Fruit fly (Drosophila melanogaster) whole organism, embryonic: ENCODE data around the gene ppl.

Experiments
- Antp ChIP-seq: fragments of 200-800 bp; sonication (Bioruptor generic); optimal IDR thresholded peaks from 3 replicates; lab custom pipeline; 2016; ENCODE audit warnings: missing biosample characterization, missing genetic modification characterization
- C15 ChIP-seq: fragments of 200-800 bp; sonication (Bioruptor generic); IDR thresholded peaks from 3 replicates; pipeline ENCODE4 v1.3.6; 2022; ENCODE audit warnings: missing biosample characterization, missing genetic modification characterization
- CG10979 ChIP-seq: fragments of 200-800 bp; sonication (Bioruptor generic); optimal IDR thresholded peaks from 2 replicates; lab custom pipeline; 2018; ENCODE audit warnings: missing biosample characterization, mild to moderate bottlenecking, missing genetic modification characterization, moderate library complexity
- CG11723 ChIP-seq: fragments of 200-800 bp; sonication (Bioruptor generic); optimal IDR thresholded peaks from 2 replicates; lab custom pipeline; 2017; ENCODE audit warnings: missing biosample characterization, mild to moderate bottlenecking, missing genetic modification characterization
- CG12071 ChIP-seq: fragments of 200-800 bp; sonication (Bioruptor generic); optimal IDR thresholded peaks from 3 replicates; lab custom pipeline; 2018; ENCODE audit warnings: missing biosample characterization, mild to moderate bottlenecking, missing genetic modification characterization
- CG12236 ChIP-seq: fragments of 200-800 bp; sonication (Bioruptor generic); optimal IDR thresholded peaks from 2 replicates; lab custom pipeline; 2016; ENCODE audit warnings: missing biosample characterization, missing genetic modification characterization
- CG12391 ChIP-seq: fragments of 200-800 bp; sonication (Bioruptor generic); optimal IDR thresholded peaks from 3 replicates; lab custom pipeline; 2018; ENCODE audit warnings: missing biosample characterization, mild to moderate bottlenecking, missing genetic modification characterization, moderate library complexity
- CG12769 ChIP-seq: fragments of 200-800 bp; sonication (Bioruptor generic); optimal IDR thresholded peaks from 2 replicates; lab custom pipeline; 2019; ENCODE audit warnings: missing biosample characterization, mild to moderate bottlenecking, missing genetic modification characterization, moderate library complexity
- CG14710 ChIP-seq: fragments of 200-800 bp; sonication (Bioruptor generic); optimal IDR thresholded peaks from 3 replicates; lab custom pipeline; 2019; ENCODE audit warnings: missing biosample characterization, mild to moderate bottlenecking, missing genetic modification characterization, moderate library complexity
- CG1647 ChIP-seq: fragments of 200-800 bp; sonication (Bioruptor generic); optimal IDR thresholded peaks from 3 replicates; lab custom pipeline; 2016; ENCODE audit warnings: missing biosample characterization, missing genetic modification characterization
- CG17829 ChIP-seq: fragments of 200-800 bp; optimal IDR thresholded peaks from 2 replicates; lab custom pipeline; 2019; ENCODE audit warnings: missing biosample characterization, mild to moderate bottlenecking, missing genetic modification characterization, moderate library complexity
- CG18011 ChIP-seq: fragments of 200-800 bp; sonication (Bioruptor generic); optimal IDR thresholded peaks from 2 replicates; lab custom pipeline; 2017; ENCODE audit warnings: missing biosample characterization, missing genetic modification characterization, mild to moderate bottlenecking, moderate library complexity, missing genotype
- CG2129 ChIP-seq: fragments of 200-800 bp; sonication (Bioruptor generic); IDR thresholded peaks from 2 replicates; pipeline ENCODE4 v1.3.6; 2022; ENCODE audit warnings: missing biosample characterization, missing genetic modification characterization; ENCODE audit not compliant: partially characterized antibody
- CG2712 ChIP-seq: fragments of 200-800 bp; optimal IDR thresholded peaks from 3 replicates; lab custom pipeline; 2019; ENCODE audit warnings: missing biosample characterization, mild to moderate bottlenecking, missing genetic modification characterization, moderate library complexity
- CG3163 ChIP-seq: fragments of 200-800 bp; sonication (Bioruptor generic); optimal IDR thresholded peaks from 3 replicates; lab custom pipeline; 2016; ENCODE audit warnings: missing biosample characterization, missing genetic modification characterization
- CG33213 ChIP-seq: fragments of 200-800 bp; sonication (Bioruptor generic); optimal IDR thresholded peaks from 3 replicates; lab custom pipeline; 2016; ENCODE audit warnings: missing biosample characterization, missing genetic modification characterization
- CG33557 ChIP-seq: fragments of 200-800 bp; sonication (Bioruptor generic); optimal IDR thresholded peaks from 2 replicates; lab custom pipeline; 2019; ENCODE audit warnings: missing biosample characterization, mild to moderate bottlenecking, missing genetic modification characterization, moderate library complexity
- CG3407 ChIP-seq: fragments of 200-800 bp; sonication (Bioruptor generic); optimal IDR thresholded peaks from 2 replicates; lab custom pipeline; 2018; ENCODE audit warnings: missing biosample characterization, mild to moderate bottlenecking, missing genetic modification characterization
- CG7987 ChIP-seq: fragments of 200-800 bp; sonication (Bioruptor generic); optimal IDR thresholded peaks from 2 replicates; lab custom pipeline; 2018; ENCODE audit warnings: missing biosample characterization, mild to moderate bottlenecking, missing genetic modification characterization, moderate library complexity
- CG8290 ChIP-seq, 3 experiments: fragments of 200-800 bp; sonication (Bioruptor generic); optimal IDR thresholded peaks; 2 replicates each; lab custom pipeline; 2016 to 2019; ENCODE audit warnings: missing biosample characterization in 3 of 3, missing genetic modification characterization in 3 of 3, mild to moderate bottlenecking in 2 of 3, moderate library complexity in 1 of 3
- D19B ChIP-seq: fragments of 200-800 bp; sonication (Bioruptor generic); optimal IDR thresholded peaks from 2 replicates; lab custom pipeline; 2017; ENCODE audit warnings: missing biosample characterization, mild to moderate bottlenecking, missing genetic modification characterization
- Doc3 ChIP-seq: fragments of 200-800 bp; sonication (Bioruptor generic); IDR thresholded peaks from 3 replicates; pipeline ENCODE4 v1.3.6; 2022; ENCODE audit warnings: missing biosample characterization, missing genetic modification characterization; ENCODE audit not compliant: partially characterized antibody
- Ets65A ChIP-seq: fragments of 200-800 bp; sonication (Bioruptor generic); peaks from one replicate; lab custom pipeline; 2016; ENCODE audit warnings: missing biosample characterization, missing genetic modification characterization
- Fer3 ChIP-seq: fragments of 200-800 bp; sonication (Bioruptor generic); optimal IDR thresholded peaks from 2 replicates; lab custom pipeline; 2018; ENCODE audit warnings: missing biosample characterization, mild to moderate bottlenecking, missing genetic modification characterization, moderate library complexity
- Hr3 ChIP-seq: fragments of 200-800 bp; sonication (Bioruptor generic); optimal IDR thresholded peaks from 3 replicates; lab custom pipeline; 2016; ENCODE audit warnings: missing biosample characterization, missing genetic modification characterization
- Hsf ChIP-seq: fragments of 200-800 bp; sonication (Bioruptor generic); optimal IDR thresholded peaks from 3 replicates; lab custom pipeline; 2016; ENCODE audit warnings: missing biosample characterization, missing genetic modification characterization
- Lpt ChIP-seq: fragments of >200 bp; optimal IDR thresholded peaks from 2 replicates; lab custom pipeline; 2018; ENCODE audit warnings: missing biosample characterization, missing genetic modification characterization
- MESR4 ChIP-seq: fragments of 200-800 bp; sonication (Bioruptor generic); optimal IDR thresholded peaks from 2 replicates; lab custom pipeline; 2018; ENCODE audit warnings: missing biosample characterization, mild to moderate bottlenecking, missing genetic modification characterization, moderate library complexity
- Six4 ChIP-seq: fragments of 200-800 bp; sonication (Bioruptor generic); optimal IDR thresholded peaks from 2 replicates; lab custom pipeline; 2016; ENCODE audit warnings: missing biosample characterization, missing genetic modification characterization
- Sry-β ChIP-seq: fragments of 200-800 bp; sonication (Bioruptor generic); optimal IDR thresholded peaks from 2 replicates; lab custom pipeline; 2018; ENCODE audit warnings: missing biosample characterization, mild to moderate bottlenecking, missing genetic modification characterization, moderate library complexity
- Sry-δ ChIP-seq: fragments of 200-800 bp; sonication (Bioruptor generic); optimal IDR thresholded peaks from 2 replicates; lab custom pipeline; 2016; ENCODE audit warnings: missing biosample characterization, missing genetic modification characterization
- Usf ChIP-seq: fragments of 200-800 bp; sonication (Bioruptor generic); optimal IDR thresholded peaks from 2 replicates; lab custom pipeline; 2017; ENCODE audit warnings: missing genotype, missing biosample characterization, missing genetic modification characterization
- ato ChIP-seq: fragments of 200-800 bp; sonication (Bioruptor generic); IDR thresholded peaks from 2 replicates; pipeline ENCODE4 v1.3.6; 2022; ENCODE audit warnings: missing biosample characterization, missing genetic modification characterization; ENCODE audit not compliant: partially characterized antibody
- bbx ChIP-seq: fragments of 200-800 bp; sonication (Bioruptor generic); IDR thresholded peaks from 2 replicates; pipeline ENCODE4 v1.3.6; 2022; ENCODE audit warnings: missing biosample characterization, missing genetic modification characterization; ENCODE audit not compliant: partially characterized antibody
- crol ChIP-seq: fragments of 200-800 bp; sonication (Bioruptor generic); IDR thresholded peaks from 2 replicates; pipeline ENCODE4 v1.3.6; 2022; ENCODE audit warnings: missing biosample characterization, missing genetic modification characterization
- disco-r ChIP-seq: fragments of 200-800 bp; sonication (Bioruptor generic); optimal IDR thresholded peaks from 2 replicates; lab custom pipeline; 2016; ENCODE audit warnings: missing biosample characterization, missing genetic modification characterization
- eve ChIP-seq, 2 experiments: fragments of >200 bp; optimal IDR thresholded peaks; 2 replicates each; lab custom pipeline; 2017; ENCODE audit warnings: missing biosample characterization in 2 of 2, missing genetic modification characterization in 2 of 2
- fru ChIP-seq: fragments of >200 bp; optimal IDR thresholded peaks from 2 replicates; lab custom pipeline; 2017
- ftz-f1 ChIP-seq: fragments of 200-800 bp; sonication (Bioruptor generic); optimal IDR thresholded peaks from 2 replicates; lab custom pipeline; 2016; ENCODE audit warnings: missing biosample characterization, missing genetic modification characterization
- gro ChIP-seq: fragments of 200-800 bp; sonication (Bioruptor generic); optimal IDR thresholded peaks from 2 replicates; lab custom pipeline; 2016; ENCODE audit warnings: missing biosample characterization, missing genetic modification characterization
- mld ChIP-seq: fragments of 200-800 bp; sonication (Bioruptor generic); IDR thresholded peaks from 3 replicates; pipeline ENCODE4 v1.3.6; 2022; ENCODE audit warnings: missing biosample characterization, missing genetic modification characterization; ENCODE audit not compliant: partially characterized antibody
- oc ChIP-seq: fragments of 200-800 bp; sonication (Bioruptor generic); optimal IDR thresholded peaks from 2 replicates; lab custom pipeline; 2018; ENCODE audit warnings: missing biosample characterization, mild to moderate bottlenecking, missing genetic modification characterization, moderate library complexity
- pita ChIP-seq: fragments of 200-800 bp; sonication (Bioruptor generic); optimal IDR thresholded peaks from 2 replicates; lab custom pipeline; 2017; ENCODE audit warnings: missing biosample characterization, mild to moderate bottlenecking, missing genetic modification characterization
- ro ChIP-seq: fragments of 200-800 bp; sonication (Bioruptor generic); IDR thresholded peaks from 2 replicates; pipeline ENCODE4 v1.3.6; 2022; ENCODE audit warnings: missing biosample characterization, missing genetic modification characterization
- sd ChIP-seq: fragments of 200-800 bp; sonication (Bioruptor generic); optimal IDR thresholded peaks from 3 replicates; lab custom pipeline; 2018; ENCODE audit warnings: missing biosample characterization, mild to moderate bottlenecking, missing genetic modification characterization, moderate library complexity
- ssp ChIP-seq: fragments of 200-800 bp; sonication (Bioruptor generic); IDR thresholded peaks from 2 replicates; pipeline ENCODE4 v1.3.6; 2022; ENCODE audit warnings: missing biosample characterization, missing genetic modification characterization
- tll ChIP-seq, 2 experiments: fragments of 200-800 bp in 1 of 2; fragments of >200 bp in 1 of 2; sonication (Bioruptor generic) in 1 of 2; optimal IDR thresholded peaks; 2 replicates each; lab custom pipeline; 2017 to 2019; ENCODE audit warnings: missing biosample characterization in 2 of 2, missing genetic modification characterization in 2 of 2, mild to moderate bottlenecking in 1 of 2, moderate library complexity in 1 of 2
- ttk ChIP-seq: fragments of 200-800 bp; sonication (Bioruptor generic); IDR thresholded peaks from 2 replicates; pipeline ENCODE4 v2.1.2; 2022; ENCODE audit warnings: missing biosample characterization, missing genetic modification characterization

Gene ppl

DNA sequence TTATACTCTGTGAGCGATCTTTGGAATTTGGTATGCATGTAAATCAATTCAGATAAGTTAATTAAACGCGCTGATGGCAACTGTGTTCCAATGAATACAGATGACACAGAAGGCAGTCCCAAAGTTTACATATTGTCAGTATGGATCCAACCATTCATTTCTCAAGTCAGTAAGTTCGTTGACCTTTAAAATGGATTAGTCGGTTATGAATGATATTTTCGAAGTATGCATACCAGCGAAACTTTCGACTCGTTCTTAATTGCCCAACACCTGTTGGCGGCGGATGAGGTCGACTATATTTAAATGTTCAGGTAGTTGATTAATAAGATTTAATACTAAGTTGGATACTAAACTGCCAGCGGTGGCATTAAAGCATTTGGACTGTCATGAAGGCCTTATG is 9.0 kb upstream of the ppl start:
- TF ChIP-seq MESR4 (GFP tag; lab: Kevin White, UChicago) (no peak), CG1647 (GFP tag; lab: Kevin White, UChicago) (no peak), oc (tag; lab: Kevin White, UChicago) (peak; percentile 23), C15 (GFP tag; lab: Robert Waterston, UW) (no peak), tll (GFP tag; optimal IDR thresholded peaks at IDR 0.05; lab: Kevin White, UChicago) (no peak), CG3163 (GFP tag; lab: Kevin White, UChicago) (no peak), fru (lab: Kevin White, UChicago) (no peak), CG33213 (GFP tag; lab: Kevin White, UChicago) (no peak), Six4 (GFP tag; lab: Kevin White, UChicago) (no peak), ro (GFP tag; lab: Robert Waterston, UW) (no peak), Usf (no peak), gro (GFP tag; lab: Kevin White, UChicago) (peak; percentile 10), bbx (GFP tag; lab: Robert Waterston, UW) (no peak), CG12769 (peak; percentile 6), CG12071 (GFP tag; lab: Kevin White, UChicago) (no peak), sd (peak; percentile 81), Antp (GFP tag; lab: Kevin White, UChicago) (no peak), CG17829 (tag; lab: Kevin White, UChicago) (no peak), D19B (GFP tag; lab: Kevin White, UChicago) (no peak)
- TF ChIP-seq, all 482 proteins: peak for 4

DNA sequence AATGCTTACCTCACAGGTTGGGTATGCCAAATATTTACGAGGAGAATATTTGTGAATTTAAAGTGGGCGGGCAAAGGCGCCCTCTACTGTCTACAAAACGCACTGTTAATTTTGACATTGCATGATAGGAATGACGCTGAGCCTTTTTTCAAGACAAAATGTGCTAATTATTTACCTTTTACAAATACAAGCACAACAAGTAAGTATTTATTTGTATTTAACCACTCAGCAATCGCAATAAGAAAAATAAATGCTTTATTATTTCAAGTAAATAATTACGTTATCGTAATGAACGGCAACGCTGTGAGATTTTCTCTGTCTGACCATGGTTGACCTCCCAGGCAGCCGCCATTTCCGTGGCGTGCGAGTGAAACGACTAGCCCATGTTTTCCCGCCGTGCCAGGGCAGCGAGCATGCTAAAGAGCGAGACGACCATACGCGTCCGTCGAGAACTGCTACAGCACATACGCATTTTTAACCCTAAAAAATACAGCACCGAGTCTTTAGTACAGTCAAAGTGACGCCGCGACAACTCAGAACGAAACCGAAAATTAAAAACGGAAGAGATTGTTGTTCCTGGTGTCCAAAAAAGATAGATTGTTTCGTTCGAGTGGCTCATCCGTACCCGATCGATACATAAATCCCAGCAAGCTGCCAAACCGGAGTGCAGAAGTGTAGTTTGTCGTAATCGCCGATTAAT is 4.5 kb upstream of the ppl start, which contains the start of the genes CG12974 and pzg:
CG12974 (minus strand) TSS at position 324 of the 700 bp plus-strand sequence.
pzg (plus strand) TSS at position 461 of the 700 bp plus-strand sequence.
- TF ChIP-seq CG2712: peak; percentile 85
- peak; percentile 62; the same call in 1 of the 3 replicates for TF ChIP-seq mld (GFP tag; lab: Robert Waterston, UW)
- TF ChIP-seq CG11723 (GFP tag; lab: Kevin White, UChicago): peak; percentile 8
- peak; percentile 14 for TF ChIP-seq Sry-β (GFP tag; lab: Kevin White, UChicago)
- TF ChIP-seq CG2129 (GFP tag; lab: Robert Waterston, UW): no peak
- TF ChIP-seq Fer3 (tag; lab: Kevin White, UChicago): peak; percentile 68
- TF ChIP-seq eve (GFP tag; optimal IDR thresholded peaks at IDR 0.05; lab: Kevin White, UChicago): no peak
- TF ChIP-seq CG12236 (GFP tag; lab: Kevin White, UChicago): peak; percentile 48
- peak; percentile 88 for TF ChIP-seq Hr3 (GFP tag; lab: Kevin White, UChicago)
- peak; percentile 67 for TF ChIP-seq disco-r (GFP tag; lab: Kevin White, UChicago)
- no peak for TF ChIP-seq crol (GFP tag; lab: Robert Waterston, UW)
- peak; percentile 78 for TF ChIP-seq CG1647 (GFP tag; lab: Kevin White, UChicago)
- TF ChIP-seq Sry-δ: peak; percentile 72
- peak; percentile 34 for TF ChIP-seq CG8290 (GFP tag; optimal IDR thresholded peaks at IDR 0.05; lab: Kevin White, UChicago)
- TF ChIP-seq CG8290 (tag; optimal IDR thresholded peaks at IDR 0.05; lab: Kevin White, UChicago): peak; percentile 51 to 76
- TF ChIP-seq CG33557 (GFP tag; lab: Kevin White, UChicago): peak; percentile 42
- peak; percentile 50 for TF ChIP-seq CG18011 (GFP tag; lab: Kevin White, UChicago)
- peak; percentile 93 for TF ChIP-seq CG10979 (tag; lab: Kevin White, UChicago)
- peak; percentile 79 for TF ChIP-seq ttk (GFP tag; lab: Robert Waterston, UW)
- peak; percentile 59 for TF ChIP-seq CG3407 (GFP tag; lab: Kevin White, UChicago)
- TF ChIP-seq CG7987 (GFP tag; lab: Kevin White, UChicago): peak; percentile 75
- no peak for TF ChIP-seq pita (GFP tag; lab: Kevin White, UChicago)
- no peak for TF ChIP-seq Doc3 (GFP tag; lab: Robert Waterston, UW)
- TF ChIP-seq ssp (GFP tag; lab: Robert Waterston, UW): peak; percentile 86
- peak; percentile 92 for TF ChIP-seq Hsf (GFP tag; lab: Kevin White, UChicago)
- no peak for TF ChIP-seq Lpt (GFP tag; lab: Kevin White, UChicago)
- peak; percentile 99 for TF ChIP-seq Ets65A (GFP tag; lab: Kevin White, UChicago)
- TF ChIP-seq CG14710 (tag; lab: Kevin White, UChicago): peak; percentile 93
- peak; percentile 76 for TF ChIP-seq ftz-f1 (GFP tag; lab: Kevin White, UChicago)
- peak; percentile 67; the same call in 1 of the 2 replicates for TF ChIP-seq ato
- peak; percentile 86 for TF ChIP-seq CG12391
